Fruit fly (Drosophila melanogaster) Kc167 (cell line): ENCODE results near the gene mRpS33.

Source experiments
- Myc ChIP-seq: fragments of >200 bp; optimal IDR thresholded peaks from 2 replicates; lab custom pipeline; 2017; ENCODE audit warnings: missing external identifiers
- Sin3A ChIP-seq: fragments of >200 bp; optimal IDR thresholded peaks from 2 replicates; lab custom pipeline; 2018; ENCODE audit warnings: missing external identifiers
- h ChIP-seq: fragments of >200 bp; optimal IDR thresholded peaks from 3 replicates; lab custom pipeline; 2018; ENCODE audit warnings: missing external identifiers
- insv ChIP-seq: fragments of >200 bp; optimal IDR thresholded peaks from 3 replicates; lab custom pipeline; 2018; ENCODE audit warnings: missing external identifiers
- psq ChIP-seq: fragments of >200 bp; optimal IDR thresholded peaks from 2 replicates; lab custom pipeline; 2017; ENCODE audit warnings: missing external identifiers
- ttk ChIP-seq: sonication (Bioruptor generic); optimal IDR thresholded peaks from 2 replicates; lab custom pipeline; 2017; ENCODE audit warnings: missing external identifiers

Gene mRpS33

dm6 chr3R:16436374-16437037 is at the start of gene mRpS33:
TSS of gene mRpS33 (minus strand) at chr3R:16436597.
- TF ChIP-seq ttk (lab: Kevin White, UChicago) (no peak), Myc (no peak), insv (lab: Kevin White, UChicago) (no peak), h (lab: Kevin White, UChicago) (no peak)

dm6 chr3R:16485487-16486233 is 49.3 kb upstream of the mRpS33 start:
- TF ChIP-seq ttk (lab: Kevin White, UChicago) = no peak
- TF ChIP-seq Myc = no peak
- TF ChIP-seq psq (lab: Kevin White, UChicago) = no peak
- no peak for TF ChIP-seq insv (lab: Kevin White, UChicago)
- TF ChIP-seq h (lab: Kevin White, UChicago) = no peak
- no peak for TF ChIP-seq Sin3A (lab: Kevin White, UChicago)

- TF ChIP-seq ttk (lab: Kevin White, UChicago) = no peak
- no peak for TF ChIP-seq psq (lab: Kevin White, UChicago)
- no peak for TF ChIP-seq h (lab: Kevin White, UChicago)
- TF ChIP-seq insv (lab: Kevin White, UChicago) = no peak
- TF ChIP-seq Myc = no peak
Measured at dm6 chr3R:16483877-16484417, 47.5 kb upstream of the mRpS33 start, which contains the start of gene Der-2. TSS of gene Der-2 (minus strand) at chr3R:16484223.

DNA sequence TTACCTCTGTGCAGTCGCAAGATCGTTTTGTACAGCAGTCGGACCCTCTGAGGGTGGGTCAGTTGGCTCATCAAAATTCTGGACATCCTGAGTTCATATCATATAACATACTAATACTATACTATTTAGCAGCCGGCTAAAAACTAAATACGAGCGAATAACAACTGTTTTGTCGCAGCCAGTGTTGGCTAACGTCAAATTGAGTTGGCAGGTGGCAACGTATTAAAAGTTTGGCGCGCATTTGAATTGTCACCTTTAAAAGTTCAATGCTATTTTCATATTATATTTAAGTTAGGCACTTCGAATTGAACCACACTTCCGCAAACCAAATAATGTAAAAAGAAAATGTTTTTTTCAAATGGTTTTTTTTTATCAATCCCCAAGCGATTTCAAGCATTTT is 45.9 kb upstream of the mRpS33 start, which contains the start of gene Sdhaf3:
Sdhaf3 (minus strand) TSS at position 177 of the 400 bp plus-strand sequence.
- TF ChIP-seq Sin3A (lab: Kevin White, UChicago) (no peak), insv (lab: Kevin White, UChicago) (no peak), h (lab: Kevin White, UChicago) (no peak), psq (lab: Kevin White, UChicago) (no peak), ttk (lab: Kevin White, UChicago) (no peak), Myc (no peak)

dm6 chr3R:16480995-16481394 is 44.6 kb upstream of the mRpS33 start, which contains the start of gene Dhfr:
TSS of gene Dhfr (plus strand) at chr3R:16481167.
- no peak for TF ChIP-seq Myc
- no peak for TF ChIP-seq psq (lab: Kevin White, UChicago)
- no peak for TF ChIP-seq insv (lab: Kevin White, UChicago)
- no peak for TF ChIP-seq ttk (lab: Kevin White, UChicago)
- no peak for TF ChIP-seq h (lab: Kevin White, UChicago)
- no peak for TF ChIP-seq Sin3A (lab: Kevin White, UChicago)

DNA sequence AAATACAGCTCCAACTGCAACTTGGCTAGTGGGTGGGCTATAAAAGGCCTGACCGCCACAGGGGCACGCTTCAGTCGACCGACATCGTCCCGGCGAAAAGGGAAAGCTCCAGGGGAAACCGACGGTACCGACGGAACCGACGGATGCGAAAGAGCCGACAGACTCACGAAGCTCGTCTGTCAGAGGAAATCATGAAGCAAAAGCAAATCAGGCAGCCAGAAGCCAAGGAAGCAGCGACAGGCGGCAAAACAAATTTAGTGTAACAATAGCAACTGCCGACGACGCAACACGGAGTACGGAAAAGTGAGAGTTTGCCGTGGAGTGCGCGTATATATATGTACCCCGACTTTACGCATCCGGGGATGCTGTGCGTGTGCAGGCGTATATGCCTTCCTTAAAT is 40.6 kb upstream of the mRpS33 start, which contains the start of gene Gyc89Db:
Gyc89Db (plus strand) TSS at position 78 of the 400 bp plus-strand sequence.
- TF ChIP-seq psq (lab: Kevin White, UChicago) = no peak
- TF ChIP-seq insv (lab: Kevin White, UChicago) = no peak

DNA sequence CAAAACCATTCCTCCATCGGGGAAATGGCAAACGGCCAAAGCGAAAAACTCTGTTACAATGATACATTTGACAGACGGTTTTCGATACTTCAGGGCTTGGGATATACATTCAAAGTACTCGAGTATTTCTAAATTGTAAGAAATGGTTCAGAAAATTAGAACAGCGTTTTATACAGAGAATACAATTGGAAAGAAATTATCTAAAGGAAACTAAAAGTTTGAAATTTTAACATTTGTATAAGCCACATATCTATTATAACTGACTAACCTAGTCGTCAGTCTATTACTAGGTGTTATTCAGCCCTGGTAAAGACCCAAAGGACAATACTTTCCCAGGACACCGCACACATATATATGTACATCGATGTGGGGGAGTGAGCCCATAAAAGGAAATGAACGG is 40.1 kb upstream of the mRpS33 start:
- TF ChIP-seq ttk (lab: Kevin White, UChicago) (no peak), h (lab: Kevin White, UChicago) (no peak), psq (lab: Kevin White, UChicago) (no peak), Myc (no peak), Sin3A (lab: Kevin White, UChicago) (no peak), insv (lab: Kevin White, UChicago) (no peak)

DNA sequence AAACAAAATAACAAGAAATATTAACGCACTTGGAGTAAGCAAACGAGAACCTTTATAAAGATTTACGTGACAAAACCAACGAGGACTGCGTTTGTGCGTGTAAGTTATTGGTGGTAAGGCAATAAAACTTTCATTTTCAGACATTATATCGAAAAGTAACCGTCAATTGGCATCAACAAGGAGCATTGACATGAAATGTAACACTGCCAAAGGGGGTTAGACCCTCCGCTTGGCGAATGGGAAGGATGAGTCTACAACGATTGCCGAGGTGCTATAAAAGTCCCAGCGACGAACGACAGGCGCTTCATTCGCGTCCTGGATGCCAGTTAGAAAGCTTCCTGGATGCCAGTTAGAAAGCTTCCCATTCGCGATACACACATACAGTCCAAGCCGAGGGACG is 35.9 kb upstream of the mRpS33 start, which contains the start of gene Gyc89Da:
Gyc89Da (plus strand) TSS at position 301 of the 400 bp plus-strand sequence.
- TF ChIP-seq h (lab: Kevin White, UChicago) (no peak), Sin3A (lab: Kevin White, UChicago) (no peak), psq (lab: Kevin White, UChicago) (no peak), insv (lab: Kevin White, UChicago) (no peak), Myc (no peak), ttk (lab: Kevin White, UChicago) (no peak)

- TF ChIP-seq ttk (lab: Kevin White, UChicago) = no peak
- TF ChIP-seq Sin3A (lab: Kevin White, UChicago) = no peak
Measured at dm6 chr3R:16469501-16470263, 33.3 kb upstream of the mRpS33 start, which contains the start of the genes CG42232 and CSN5. TSS of gene CG42232 (minus strand) at chr3R:16469663. TSS of gene CSN5 (plus strand) at chr3R:16470099.

dm6 chr3R:16468556-16468955 is 32.2 kb upstream of the mRpS33 start:
- no peak for TF ChIP-seq insv (lab: Kevin White, UChicago)
- no peak for TF ChIP-seq h (lab: Kevin White, UChicago)
- no peak for TF ChIP-seq Sin3A (lab: Kevin White, UChicago)
- TF ChIP-seq Myc = no peak
- TF ChIP-seq ttk (lab: Kevin White, UChicago) = no peak
- TF ChIP-seq psq (lab: Kevin White, UChicago) = no peak

DNA sequence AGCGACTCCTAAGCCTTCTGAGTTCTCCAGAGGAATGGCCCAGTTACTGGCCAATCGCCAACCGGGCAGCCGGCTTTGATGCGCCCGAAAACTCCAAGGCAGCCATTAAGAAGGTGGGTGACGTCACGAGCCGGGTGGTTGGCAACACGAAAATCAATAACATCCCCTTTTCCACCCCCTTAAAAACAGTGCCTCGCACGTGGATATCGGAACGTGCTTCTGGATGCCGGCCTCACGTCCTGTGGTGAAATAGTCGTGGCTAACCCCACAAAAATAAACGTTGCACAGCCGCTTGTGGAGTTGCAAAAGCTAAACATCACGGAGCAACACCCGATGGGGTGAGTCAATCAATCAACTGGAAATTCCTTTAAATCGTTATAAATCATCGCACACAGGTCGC is 20.2 kb upstream of the mRpS33 start:
- TF ChIP-seq psq (lab: Kevin White, UChicago) (no peak), ttk (lab: Kevin White, UChicago) (no peak), Sin3A (lab: Kevin White, UChicago) (no peak), insv (lab: Kevin White, UChicago) (no peak)
